Fruit fly (Drosophila melanogaster) whole organism, wandering third instar larva: ENCODE results near the gene CG33552.
A peak's percentile ranks its signal among the peaks of the same experiment; 100 is the strongest.

Experiments used
- Hr78 ChIP-seq: fragments of >200 bp; optimal IDR thresholded peaks from 2 replicates; lab custom pipeline; 2017; ENCODE audit warnings: missing biosample characterization, missing genetic modification characterization
- Sp1 ChIP-seq: fragments of 200-800 bp; sonication (Bioruptor generic); optimal IDR thresholded peaks from 3 replicates; lab custom pipeline; 2019; ENCODE audit warnings: missing biosample characterization, mild to moderate bottlenecking, missing genetic modification characterization, moderate library complexity
- brk ChIP-seq: fragments of 200-800 bp; sonication (Bioruptor generic); optimal IDR thresholded peaks from 2 replicates; lab custom pipeline; 2016; ENCODE audit warnings: missing biosample characterization, mild to moderate bottlenecking, missing genetic modification characterization
- h ChIP-seq: fragments of 200-800 bp; sonication (Bioruptor generic); optimal IDR thresholded peaks from 3 replicates; lab custom pipeline; 2016; ENCODE audit warnings: missing biosample characterization, mild to moderate bottlenecking, missing genetic modification characterization
- pan ChIP-seq: fragments of >200 bp; optimal IDR thresholded peaks from 2 replicates; lab custom pipeline; 2017

DNA sequence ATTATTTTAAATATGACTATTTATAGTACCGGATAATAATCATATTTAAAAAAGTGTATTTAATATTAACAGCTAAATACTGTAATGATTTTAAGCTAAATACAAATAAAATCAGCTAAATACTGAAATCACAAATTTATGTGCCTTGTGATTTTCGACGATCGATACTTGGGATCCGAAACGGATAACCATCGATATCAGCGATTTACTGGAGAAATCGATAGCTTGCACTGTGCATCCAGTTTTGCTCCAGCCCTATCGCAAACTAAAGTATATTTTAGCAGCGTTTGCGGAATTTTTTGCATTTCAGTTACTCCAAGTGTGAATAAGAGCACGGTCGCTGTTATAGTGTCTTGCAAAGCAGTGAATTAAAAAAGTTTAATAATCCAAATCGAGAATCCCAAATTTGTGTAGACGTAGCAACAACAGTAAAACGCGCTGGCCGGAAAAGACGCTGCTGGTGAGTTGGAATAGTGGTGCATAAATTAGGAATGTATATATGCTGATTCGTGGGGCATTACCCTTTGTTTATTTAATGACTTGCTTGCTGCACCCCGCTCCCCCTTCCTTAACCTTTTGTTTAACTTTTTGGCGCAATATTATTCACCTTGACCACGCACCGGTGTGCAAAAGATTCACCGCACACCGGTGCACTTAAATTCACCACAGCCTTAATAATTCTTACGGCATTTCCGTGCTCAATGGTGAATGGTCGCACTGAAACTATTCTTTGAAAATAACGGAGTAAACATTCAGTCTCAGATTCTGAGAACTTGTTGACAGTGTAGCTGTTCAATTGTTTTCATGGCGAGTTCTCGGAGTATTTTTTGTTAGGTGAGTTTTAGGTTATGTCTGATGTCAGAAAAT lies 2.3 kb upstream of the CG33552 start, which contains the start of the genes grp and squ:
- TF ChIP-seq Sp1 (GFP tag; lab: Kevin White, UChicago) (peak; percentile 35), brk (GFP tag; lab: Kevin White, UChicago) (no peak), pan (no peak), Hr78 (GFP tag; lab: Kevin White, UChicago) (no peak), h (GFP tag; lab: Kevin White, UChicago) (no peak)
